Worm (Caenorhabditis elegans) whole organism, L4 larva: Measurements from ENCODE around the gene C48D5.3.

Experiments used
- dmd-6 ChIP-seq: fragments of 200-800 bp; sonication (Bioruptor generic); IDR thresholded peaks from 2 replicates; pipeline ENCODE4 v1.3.6; 2022; ENCODE audit warnings: missing genetic modification reagents, missing genetic modification characterization, missing compliant biosample characterization
- dve-1 ChIP-seq: sonication (generic microtip); optimal IDR thresholded peaks from 2 replicates; lab custom pipeline; 2017; ENCODE audit warnings: antibody characterized with exemption, mild to moderate bottlenecking, missing genetic modification characterization, missing compliant biosample characterization; ENCODE audit not compliant: insufficient read depth
- fos-1 ChIP-seq: fragments of 150-350 bp; optimal IDR thresholded peaks from 2 replicates; lab custom pipeline; 2014; ENCODE audit warnings: missing biosample characterization, missing genetic modification characterization
- nhr-111 ChIP-seq: fragments of 200-800 bp; sonication (Bioruptor generic); optimal IDR thresholded peaks from 2 replicates; lab custom pipeline; 2018; ENCODE audit warnings: mild to moderate bottlenecking, missing genetic modification characterization, missing compliant biosample characterization
- nhr-76 ChIP-seq: fragments of 150-350 bp; optimal IDR thresholded peaks from 2 replicates; lab custom pipeline; 2014; ENCODE audit warnings: missing biosample characterization, missing genetic modification characterization
- skn-1 ChIP-seq: fragments of 150-350 bp; optimal IDR thresholded peaks from 2 replicates; lab custom pipeline; 2014; ENCODE audit warnings: missing biosample characterization, missing genetic modification characterization
- snpc-1.2 ChIP-seq: fragments of 200-800 bp; sonication (Bioruptor generic); IDR thresholded peaks from 2 replicates; pipeline ENCODE4 v1.3.6; 2022; ENCODE audit warnings: missing genetic modification reagents, missing genetic modification characterization, missing compliant biosample characterization
- zip-11 ChIP-seq: fragments of 200-800 bp; sonication (Bioruptor generic); IDR thresholded peaks from 2 replicates; pipeline ENCODE4 v1.3.6; 2022; ENCODE audit warnings: missing genetic modification characterization, missing compliant biosample characterization
- ztf-11 ChIP-seq: fragments of 150-350 bp; optimal IDR thresholded peaks from 2 replicates; lab custom pipeline; 2014; ENCODE audit warnings: missing biosample characterization, missing genetic modification characterization

ce11 chrIII:3541539-3541938 lies 40.0 kb downstream of the C48D5.3 start, which contains the start of gene ben-1:
- TF ChIP-seq fos-1 (tag; lab: Kevin White, UChicago), result no peak
- no peak for TF ChIP-seq dmd-6 (GFP tag; lab: Robert Waterston, UW)
- no peak for TF ChIP-seq ztf-11 (tag; lab: Kevin White, UChicago)
- TF ChIP-seq zip-11 (GFP tag; lab: Robert Waterston, UW), result no peak
- TF ChIP-seq nhr-76 (tag; lab: Kevin White, UChicago), result no peak
- no peak for TF ChIP-seq skn-1 (tag; lab: Kevin White, UChicago)
- no peak for TF ChIP-seq nhr-111 (GFP tag; lab: Kevin White, UChicago)
- TF ChIP-seq dve-1, result no peak
- TF ChIP-seq snpc-1.2, result no peak
